Fruit fly (Drosophila melanogaster): Measurements from ENCODE around the gene CG15213.

dm6 chr3L:5141380-5142101 is 8.5 kb upstream of the CG15213 start, which contains the start of the genes Dhrs4 and Gdap1:
- TF ChIP-seq CG8478 (optimal IDR thresholded peaks at IDR 0.05) (no peak), CTCF (optimal IDR thresholded peaks at IDR 0.05) (no peak)

All from S2 (cell line).